Fruit fly (Drosophila melanogaster): ENCODE results near the gene tos.

The tos gene

dm6 chr2L:18707844-18708238 lies 26.0 kb upstream of the tos start (continued):
- TF ChIP-seq HLH54F (GFP tag; optimal IDR thresholded peaks at IDR 0.05) (peak; percentile 4), sens (GFP tag) (peak; percentile 85), PHDP (tag; optimal IDR thresholded peaks at IDR 0.05) (peak; percentile 39), Doc3 (GFP tag; IDR thresholded peaks at IDR 0.05; ENCODE audit: partially characterized antibody) (no peak), Rfx (GFP tag; IDR thresholded peaks at IDR 0.05) (peak; percentile 56; the same call in 1 of the 2 replicates), grau (tag; optimal IDR thresholded peaks at IDR 0.05) (peak; percentile 8), tin (GFP tag; optimal IDR thresholded peaks at IDR 0.05) (peak; percentile 38), psq (GFP tag; optimal IDR thresholded peaks at IDR 0.05) (no peak), CG6791 (GFP tag; IDR thresholded peaks at IDR 0.05; ENCODE audit: partially characterized antibody) (no peak), CG42726 (GFP tag; IDR thresholded peaks at IDR 0.05; ENCODE audit: partially characterized antibody) (no peak), CG15073 (GFP tag; optimal IDR thresholded peaks at IDR 0.05) (peak; percentile 100), Antp (GFP tag; optimal IDR thresholded peaks at IDR 0.05) (peak; percentile 3), CG1603 (tag; optimal IDR thresholded peaks at IDR 0.05) (peak; percentile 10), caup (GFP tag; optimal IDR thresholded peaks at IDR 0.05; ENCODE audit: severe bottlenecking) (peak; percentile 24), inv (GFP tag; IDR thresholded peaks at IDR 0.05; ENCODE audit: partially characterized antibody) (no peak), Hr3 (GFP tag; optimal IDR thresholded peaks at IDR 0.05) (peak; percentile 23), CG12659 (GFP tag; optimal IDR thresholded peaks at IDR 0.05) (no peak), CG11456 (GFP tag; IDR thresholded peaks at IDR 0.05) (0 out of 3 replicates have a peak, but pooled peaks have one; percentile 10), Elba2 (GFP tag; optimal IDR thresholded peaks at IDR 0.05) (peak; percentile 46), Xbp1 (GFP tag; optimal IDR thresholded peaks at IDR 0.05) (peak; percentile 12), CG11695 (GFP tag; IDR thresholded peaks at IDR 0.05) (0 out of 3 replicates have a peak, but pooled peaks have one; percentile 17), NfI (GFP tag; optimal IDR thresholded peaks at IDR 0.05) (peak; percentile 18), Hmx (GFP tag; optimal IDR thresholded peaks at IDR 0.05) (no peak), gem (tag; optimal IDR thresholded peaks at IDR 0.05) (peak; percentile 43), unpg (GFP tag; optimal IDR thresholded peaks at IDR 0.05) (no peak), CG17328 (GFP tag; IDR thresholded peaks at IDR 0.05) (peak; percentile 48; the same call in 1 of the 2 replicates), trh (GFP tag; optimal IDR thresholded peaks at IDR 0.05) (no peak), nerfin-1 (tag; optimal IDR thresholded peaks at IDR 0.05) (peak; percentile 26), Aef1 (GFP tag; IDR thresholded peaks at IDR 0.05) (peak; percentile 36; the same call in 1 of the 3 replicates), Oli (tag; optimal IDR thresholded peaks at IDR 0.05) (no peak), CG33557 (GFP tag; optimal IDR thresholded peaks at IDR 0.05) (no peak), ab (GFP tag; optimal IDR thresholded peaks at IDR 0.05) (no peak), CG3407 (GFP tag; optimal IDR thresholded peaks at IDR 0.05) (no peak), Fer1 (GFP tag; optimal IDR thresholded peaks at IDR 0.05) (peak; percentile 20), Drgx (GFP tag; IDR thresholded peaks at IDR 0.05) (no peak), CG3726 (GFP tag; IDR thresholded peaks at IDR 0.05) (no peak), MESR4 (GFP tag; optimal IDR thresholded peaks at IDR 0.05) (no peak), Lhr (GFP tag; optimal IDR thresholded peaks at IDR 0.05) (no peak), CG17361 (GFP tag; IDR thresholded peaks at IDR 0.05) (no peak), odd (GFP tag; optimal IDR thresholded peaks at IDR 0.05) (no peak), CG4424 (GFP tag; optimal IDR thresholded peaks at IDR 0.05) (no peak), CG9932 (GFP tag; IDR thresholded peaks at IDR 0.05) (peak; percentile 53), Dfd (GFP tag; optimal IDR thresholded peaks at IDR 0.05) (no peak), NC2α (GFP tag; optimal IDR thresholded peaks at IDR 0.05) (no peak), CG1602 (GFP tag; optimal IDR thresholded peaks at IDR 0.05) (peak; percentile 22), peb (GFP tag; IDR thresholded peaks at IDR 0.05) (no peak), Ssrp (tag; optimal IDR thresholded peaks at IDR 0.05) (no peak), az2 (GFP tag; optimal IDR thresholded peaks at IDR 0.05) (peak; percentile 40), B-H2 (GFP tag; optimal IDR thresholded peaks at IDR 0.05) (no peak)

Data from whole organism, embryonic.